Worm (Caenorhabditis elegans) whole organism, L2 larva: ENCODE results near the gene Y71H2B.11.
"Not testable (repeated sequence)": the region's sequence is repeated elsewhere in the genome, so short reads cannot be mapped to it uniquely, and the experiment has no call there.

Experiments
- C34F6.9 ChIP-seq: fragments of 150-350 bp; optimal IDR thresholded peaks from 2 replicates; lab custom pipeline; 2014; ENCODE audit warnings: missing biosample characterization, missing genetic modification characterization
- Y55F3AM.14 ChIP-seq: fragments of 200-800 bp; sonication (Bioruptor generic); optimal IDR thresholded peaks from 2 replicates; lab custom pipeline; 2018; ENCODE audit warnings: mild to moderate bottlenecking, missing genetic modification characterization, missing compliant biosample characterization
- ZK546.5 ChIP-seq: sonication (generic microtip); optimal IDR thresholded peaks from 2 replicates; lab custom pipeline; 2017; ENCODE audit warnings: missing biosample characterization, missing genetic modification characterization
- alr-1 ChIP-seq: fragments of 150-350 bp; optimal IDR thresholded peaks from 2 replicates; lab custom pipeline; 2014; ENCODE audit warnings: missing biosample characterization, missing genetic modification characterization
- aly-2 ChIP-seq: fragments of 150-350 bp; optimal IDR thresholded peaks from 2 replicates; lab custom pipeline; 2014; ENCODE audit warnings: missing biosample characterization, missing genetic modification characterization
- ama-1 ChIP-seq: fragments of 150-350 bp; optimal IDR thresholded peaks from 2 replicates; lab custom pipeline; 2018; ENCODE audit warnings: inconsistent platforms
- blmp-1 ChIP-seq: sonication (generic microtip); optimal IDR thresholded peaks from 2 replicates; lab custom pipeline; 2017; ENCODE audit warnings: missing genetic modification characterization, mild to moderate bottlenecking, missing compliant biosample characterization, antibody characterized with exemption, moderate library complexity; ENCODE audit not compliant: insufficient read depth
- ceh-16 ChIP-seq: fragments of 150-350 bp; optimal IDR thresholded peaks from 2 replicates; lab custom pipeline; 2014; ENCODE audit warnings: missing biosample characterization, missing genetic modification characterization
- ceh-82 ChIP-seq: fragments of 150-350 bp; optimal IDR thresholded peaks from 2 replicates; lab custom pipeline; 2014; ENCODE audit warnings: missing biosample characterization, missing genetic modification characterization
- crh-2 ChIP-seq: sonication (generic microtip); optimal IDR thresholded peaks from 2 replicates; lab custom pipeline; 2017; ENCODE audit warnings: missing biosample characterization, missing genetic modification characterization
- dmd-4 ChIP-seq: sonication (generic microtip); optimal IDR thresholded peaks from 2 replicates; lab custom pipeline; 2017; ENCODE audit warnings: missing biosample characterization, missing genetic modification characterization
- egl-27 ChIP-seq: sonication (generic microtip); optimal IDR thresholded peaks from 3 replicates; lab custom pipeline; 2017; ENCODE audit warnings: missing biosample characterization, missing genetic modification reagents, missing genetic modification characterization
- elt-1 ChIP-seq: fragments of 150-350 bp; optimal IDR thresholded peaks from 2 replicates; lab custom pipeline; 2014; ENCODE audit warnings: missing biosample characterization, missing genetic modification characterization
- elt-3 ChIP-seq: sonication (generic microtip); optimal IDR thresholded peaks from 2 replicates; lab custom pipeline; 2017; ENCODE audit warnings: missing biosample characterization, missing genetic modification characterization
- fos-1 ChIP-seq: fragments of 150-350 bp; optimal IDR thresholded peaks from 2 replicates; lab custom pipeline; 2014; ENCODE audit warnings: missing biosample characterization, missing genetic modification characterization
- gmeb-1 ChIP-seq: fragments of 150-350 bp; optimal IDR thresholded peaks from 2 replicates; lab custom pipeline; 2014; ENCODE audit warnings: missing biosample characterization, missing genetic modification characterization
- lin-11 ChIP-seq: fragments of 150-350 bp; sonication (generic microtip); optimal IDR thresholded peaks from 2 replicates; lab custom pipeline; 2014; ENCODE audit warnings: missing biosample characterization, missing genetic modification characterization, inconsistent platforms, mixed read lengths
- lin-13 ChIP-seq: fragments of 150-350 bp; optimal IDR thresholded peaks from 2 replicates; lab custom pipeline; 2014; ENCODE audit warnings: missing biosample characterization, missing genetic modification reagents, missing genetic modification characterization
- lin-39 ChIP-seq: fragments of 150-350 bp; optimal IDR thresholded peaks from 2 replicates; lab custom pipeline; 2014; ENCODE audit warnings: missing biosample characterization, missing genetic modification reagents, missing genetic modification characterization
- mab-5 ChIP-seq: fragments of 150-350 bp; optimal IDR thresholded peaks from 2 replicates; lab custom pipeline; 2014; ENCODE audit warnings: missing biosample characterization, missing genetic modification characterization
- mbf-1 ChIP-seq: sonication (generic microtip); optimal IDR thresholded peaks from 2 replicates; lab custom pipeline; 2017; ENCODE audit warnings: missing biosample characterization, missing genetic modification characterization
- mdl-1 ChIP-seq, 2 experiments: fragments of 150-350 bp in 1 of 2; sonication (generic microtip) in 1 of 2; optimal IDR thresholded peaks; 2 replicates each; lab custom pipeline; 2017; ENCODE audit warnings: missing biosample characterization in 2 of 2, missing genetic modification characterization in 2 of 2
- nhr-10 ChIP-seq: sonication (generic microtip); optimal IDR thresholded peaks from 2 replicates; lab custom pipeline; 2017; ENCODE audit warnings: missing biosample characterization, missing genetic modification characterization
- nhr-11 ChIP-seq: fragments of 150-350 bp; optimal IDR thresholded peaks from 2 replicates; lab custom pipeline; 2014; ENCODE audit warnings: missing biosample characterization, missing genetic modification characterization
- nhr-12 ChIP-seq: fragments of 150-350 bp; optimal IDR thresholded peaks from 2 replicates; lab custom pipeline; 2014; ENCODE audit warnings: missing biosample characterization, missing genetic modification characterization
- nhr-129 ChIP-seq: fragments of 150-350 bp; optimal IDR thresholded peaks from 2 replicates; lab custom pipeline; 2014; ENCODE audit warnings: missing biosample characterization, missing genetic modification characterization
- nhr-21 ChIP-seq: fragments of 150-350 bp; optimal IDR thresholded peaks from 2 replicates; lab custom pipeline; 2014; ENCODE audit warnings: missing biosample characterization, missing genetic modification characterization
- nhr-23 ChIP-seq: fragments of 150-350 bp; optimal IDR thresholded peaks from 2 replicates; lab custom pipeline; 2014; ENCODE audit warnings: missing biosample characterization, missing genetic modification reagents, missing genetic modification characterization
- nhr-237 ChIP-seq: fragments of 150-350 bp; optimal IDR thresholded peaks from 2 replicates; lab custom pipeline; 2014; ENCODE audit warnings: missing biosample characterization, missing genetic modification characterization
- nhr-25 ChIP-seq: fragments of 150-350 bp; sonication (generic microtip); optimal IDR thresholded peaks from 3 replicates; lab custom pipeline; 2014; ENCODE audit warnings: missing biosample characterization, missing genetic modification characterization
- nhr-77 ChIP-seq: fragments of 150-350 bp; optimal IDR thresholded peaks from 2 replicates; lab custom pipeline; 2014; ENCODE audit warnings: missing biosample characterization, missing genetic modification characterization
- sem-4 ChIP-seq: fragments of 150-350 bp; optimal IDR thresholded peaks from 2 replicates; lab custom pipeline; 2014; ENCODE audit warnings: missing biosample characterization, missing genetic modification reagents, missing genetic modification characterization
- sma-3 ChIP-seq: sonication (generic microtip); optimal IDR thresholded peaks from 2 replicates; lab custom pipeline; 2016; ENCODE audit warnings: missing genetic modification reagents, missing genetic modification characterization, missing compliant biosample characterization
- sma-9 ChIP-seq, 2 experiments: fragments of 150-350 bp in 1 of 2; sonication (generic microtip) in 1 of 2; optimal IDR thresholded peaks; 2 replicates each; lab custom pipeline; 2014 to 2016; ENCODE audit warnings: missing genetic modification characterization in 2 of 2, mild to moderate bottlenecking in 1 of 2, missing biosample characterization in 1 of 2, missing compliant biosample characterization in 1 of 2, missing genetic modification reagents in 1 of 2, moderate library complexity in 1 of 2
- snpc-4 ChIP-seq: fragments of 150-350 bp; optimal IDR thresholded peaks from 2 replicates; lab custom pipeline; 2014; ENCODE audit warnings: missing biosample characterization, missing genetic modification characterization
- unc-39 ChIP-seq: fragments of 150-350 bp; optimal IDR thresholded peaks from 2 replicates; lab custom pipeline; 2014; ENCODE audit warnings: missing biosample characterization, missing genetic modification characterization
- unc-55 ChIP-seq: fragments of 150-350 bp; sonication (generic microtip); optimal IDR thresholded peaks from 3 replicates; lab custom pipeline; 2014; ENCODE audit warnings: missing biosample characterization, missing genetic modification reagents, missing genetic modification characterization
- unc-62 ChIP-seq: fragments of 150-350 bp; optimal IDR thresholded peaks from 2 replicates; lab custom pipeline; 2014; ENCODE audit warnings: missing biosample characterization, missing genetic modification reagents, missing genetic modification characterization
- zag-1 ChIP-seq: fragments of 150-350 bp; optimal IDR thresholded peaks from 2 replicates; lab custom pipeline; 2014; ENCODE audit warnings: missing biosample characterization, missing genetic modification characterization
- ztf-11 ChIP-seq: sonication (generic microtip); optimal IDR thresholded peaks from 2 replicates; lab custom pipeline; 2017; ENCODE audit warnings: missing biosample characterization, missing genetic modification characterization

Gene Y71H2B.11

ce11 chrIII:2563883-2564282 lies 39.9 kb upstream of the Y71H2B.11 start, which contains the start of gene Y54F10AM.11:
Gene Y54F10AM.11, minus strand, starts transcription at chrIII:2563983.
- not testable (repeated sequence) for TF ChIP-seq mab-5; unc-62 (GFP tag; lab: Kevin White, UChicago); blmp-1

- TF ChIP-seq C34F6.9 (tag; lab: Kevin White, UChicago) (no peak), zag-1 (no peak), lin-13 (GFP tag; lab: Kevin White, UChicago) (no peak), nhr-25 (no peak), nhr-23 (tag; lab: Kevin White, UChicago) (no peak), crh-2 (tag; lab: Kevin White, UChicago) (no peak), aly-2 (tag; lab: Kevin White, UChicago) (no peak), egl-27 (tag; lab: Kevin White, UChicago) (no peak), mdl-1 (tag; optimal IDR thresholded peaks at IDR 0.05; lab: Kevin White, UChicago) (no peak), sem-4 (tag; lab: Kevin White, UChicago) (no peak)
Measured at ce11 chrIII:2571447-2571846, 32.3 kb upstream of the Y71H2B.11 start, which contains the start of gene Y54F10AR.2. Gene Y54F10AR.2, minus strand, starts transcription at chrIII:2571547.

ce11 chrIII:2572421-2572820 lies 31.4 kb upstream of the Y71H2B.11 start:
- TF ChIP-seq sma-9 (GFP tag; optimal IDR thresholded peaks at IDR 0.05; lab: Kevin White, UChicago), result no peak
- TF ChIP-seq sma-9 (tag; optimal IDR thresholded peaks at IDR 0.05; lab: Kevin White, UChicago), result no peak
- TF ChIP-seq aly-2 (tag; lab: Kevin White, UChicago), result no peak
- TF ChIP-seq nhr-21, result no peak
- no peak for TF ChIP-seq unc-62 (GFP tag; lab: Kevin White, UChicago)
- no peak for TF ChIP-seq nhr-129 (tag; lab: Kevin White, UChicago)
- TF ChIP-seq nhr-23 (tag; lab: Kevin White, UChicago), result no peak
- TF ChIP-seq mab-5, result no peak
- TF ChIP-seq C34F6.9 (tag; lab: Kevin White, UChicago), result no peak
- TF ChIP-seq sma-3, result no peak
- no peak for TF ChIP-seq ama-1 (lab: Kevin White, UChicago)
- TF ChIP-seq gmeb-1 (tag; lab: Kevin White, UChicago), result no peak
- no peak for TF ChIP-seq unc-39 (tag; lab: Kevin White, UChicago)
- TF ChIP-seq ceh-82 (tag; lab: Kevin White, UChicago), result no peak

ce11 chrIII:2575635-2576164 lies 28.1 kb upstream of the Y71H2B.11 start, which contains the start of gene Y54F10AR.1:
Gene Y54F10AR.1, minus strand, starts transcription at chrIII:2575685.
- no peak for TF ChIP-seq C34F6.9 (tag; lab: Kevin White, UChicago)

- TF ChIP-seq gmeb-1 (tag; lab: Kevin White, UChicago) (peak; percentile 30), dmd-4 (tag; lab: Kevin White, UChicago) (no peak), nhr-21 (no peak), sem-4 (tag; lab: Kevin White, UChicago) (peak; percentile 45), elt-1 (tag; lab: Kevin White, UChicago) (no peak), unc-62 (GFP tag; lab: Kevin White, UChicago) (no peak), nhr-77 (tag; lab: Kevin White, UChicago) (no peak), lin-39 (no peak), egl-27 (tag; lab: Kevin White, UChicago) (peak; percentile 7), alr-1 (tag; lab: Kevin White, UChicago) (no peak), mbf-1 (tag; lab: Kevin White, UChicago) (no peak), ceh-16 (tag; lab: Kevin White, UChicago) (no peak), mdl-1 (tag; optimal IDR thresholded peaks at IDR 0.05; lab: Kevin White, UChicago) (peak in 1 of 2 experiments; percentile 5), elt-3 (tag; lab: Kevin White, UChicago) (no peak), fos-1 (peak; percentile 79), sma-9 (GFP tag; optimal IDR thresholded peaks at IDR 0.05; lab: Kevin White, UChicago) (no peak), sma-9 (tag; optimal IDR thresholded peaks at IDR 0.05; lab: Kevin White, UChicago) (no peak), Y55F3AM.14 (GFP tag; lab: Kevin White, UChicago) (peak; percentile 75), ztf-11 (no peak), ZK546.5 (no peak), nhr-25 (no peak), unc-39 (tag; lab: Kevin White, UChicago) (no peak), nhr-11 (tag; lab: Kevin White, UChicago) (no peak), unc-55 (GFP tag; lab: Kevin White, UChicago) (peak; percentile 88), snpc-4 (peak; percentile 30), crh-2 (tag; lab: Kevin White, UChicago) (peak; percentile 76), nhr-12 (tag; lab: Kevin White, UChicago) (no peak), lin-11 (tag; lab: Kevin White, UChicago) (no peak), nhr-237 (tag; lab: Kevin White, UChicago) (no peak), C34F6.9 (tag; lab: Kevin White, UChicago) (peak; percentile 63), nhr-10 (tag; lab: Kevin White, UChicago) (no peak), sma-3 (no peak)
Measured at ce11 chrIII:2576360-2577259, 27.2 kb upstream of the Y71H2B.11 start.
